Worm (Caenorhabditis elegans): ENCODE measurements around the gene CC8.2.

Gene CC8.2

DNA sequence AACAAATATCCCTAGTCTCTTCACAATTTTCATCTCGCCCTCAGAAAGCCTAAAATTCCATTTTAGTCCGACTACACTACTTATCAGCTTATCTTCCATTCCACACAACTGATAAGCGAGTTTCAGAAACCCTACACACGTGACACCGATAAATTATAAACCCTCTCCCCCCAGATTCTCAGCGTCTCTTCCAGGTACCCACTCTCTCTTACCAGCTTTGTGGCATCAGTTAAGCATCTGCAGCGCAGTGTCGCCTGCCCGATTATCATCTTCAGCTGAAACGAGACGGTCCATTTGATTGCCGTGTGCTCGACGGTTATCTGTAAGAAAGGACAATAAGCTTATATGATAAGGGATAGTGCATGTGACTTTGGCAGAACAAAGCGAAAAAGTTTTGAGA is 36.6 kb downstream of the CC8.2 start (continued):
- peak; percentile 47 for TF ChIP-seq F22D6.2 (tag; optimal IDR thresholded peaks at IDR 0.05)
- TF ChIP-seq lir-1 (GFP tag; conservative IDR thresholded peaks at IDR 0.05), result no peak
- TF ChIP-seq hmg-20 (GFP tag; IDR thresholded peaks at IDR 0.05), result no peak
- TF ChIP-seq hrde-1 (tag; optimal IDR thresholded peaks at IDR 0.05; ENCODE audit: borderline replicate concordance), result no peak
- TF ChIP-seq tbp1 (GFP tag; optimal IDR thresholded peaks at IDR 0.05), result peak; percentile 50
- no peak for TF ChIP-seq somi-1 (GFP tag; optimal IDR thresholded peaks at IDR 0.05)
- no peak for TF ChIP-seq ztf-6 (GFP tag; IDR thresholded peaks at IDR 0.05)
- TF ChIP-seq nhr-27 (tag; optimal IDR thresholded peaks at IDR 0.05), result no peak
- TF ChIP-seq egl-44 (GFP tag; IDR thresholded peaks at IDR 0.05), result peak; percentile 55; the same call in 1 of the 2 replicates
- TF ChIP-seq nhr-90 (tag; optimal IDR thresholded peaks at IDR 0.05), result peak; percentile 76
- no peak for TF ChIP-seq Y67H2A.10 (GFP tag; conservative IDR thresholded peaks at IDR 0.05)
- TF ChIP-seq ceh-79 (tag; optimal IDR thresholded peaks at IDR 0.05), result no peak
- peak; percentile 95 for TF ChIP-seq nhr-80 (tag; optimal IDR thresholded peaks at IDR 0.05)
- TF ChIP-seq madf-8 (GFP tag; conservative IDR thresholded peaks at IDR 0.05), result no peak
- TF ChIP-seq T07F8.4 (tag; optimal IDR thresholded peaks at IDR 0.05), result no peak
- TF ChIP-seq tlf-1 (GFP tag; optimal IDR thresholded peaks at IDR 0.05), result peak; percentile 82
- TF ChIP-seq rec-8 (tag; optimal IDR thresholded peaks at IDR 0.05), result no peak
- no peak for TF ChIP-seq F52B5.7 (tag; optimal IDR thresholded peaks at IDR 0.05)
- no peak for TF ChIP-seq cebp-1 (GFP tag; IDR thresholded peaks at IDR 0.05)
- TF ChIP-seq cebp-1 (tag; optimal IDR thresholded peaks at IDR 0.05), result peak; percentile 61
- peak; percentile 42 for TF ChIP-seq madf-10 (tag; optimal IDR thresholded peaks at IDR 0.05)
- no peak for TF ChIP-seq dpl-1 (GFP tag; optimal IDR thresholded peaks at IDR 0.05)
- 0 out of 2 replicates have a peak, but pooled peaks have one; percentile 53 for TF ChIP-seq K11D2.4 (GFP tag; IDR thresholded peaks at IDR 0.05)
- TF ChIP-seq lin-54 (GFP tag; optimal IDR thresholded peaks at IDR 0.05), result peak; percentile 32
- TF ChIP-seq lsl-1 (GFP tag; optimal IDR thresholded peaks at IDR 0.05), result no peak
- no peak for TF ChIP-seq snpc-1.1 (tag; optimal IDR thresholded peaks at IDR 0.05; ENCODE audit: insufficient read depth)
- no peak for TF ChIP-seq F57A8.1 (GFP tag; optimal IDR thresholded peaks at IDR 0.05)
- no peak for TF ChIP-seq Y95B8A.8 (GFP tag; IDR thresholded peaks at IDR 0.05)
- no peak for TF ChIP-seq lin-35 (GFP tag; optimal IDR thresholded peaks at IDR 0.05)
- peak; percentile 44 for TF ChIP-seq sptf-2 (GFP tag; optimal IDR thresholded peaks at IDR 0.05)
- TF ChIP-seq chd-7 (tag; optimal IDR thresholded peaks at IDR 0.05), result peak; percentile 59
- peak; percentile 53 for TF ChIP-seq atf-7 (tag; optimal IDR thresholded peaks at IDR 0.05)
- no peak for TF ChIP-seq ceh-58 (GFP tag; IDR thresholded peaks at IDR 0.05)
- no peak for TF ChIP-seq K12H6.12 (tag; optimal IDR thresholded peaks at IDR 0.05)
- peak; percentile 38; the same call in 1 of the 2 replicates for TF ChIP-seq let-526 (GFP tag; IDR thresholded peaks at IDR 0.05)
- TF ChIP-seq hlh-12 (tag; optimal IDR thresholded peaks at IDR 0.05), result no peak
- TF ChIP-seq aptf-3 (GFP tag; IDR thresholded peaks at IDR 0.05), result no peak
- peak; percentile 52 for TF ChIP-seq pha-4 (tag; optimal IDR thresholded peaks at IDR 0.05)
- TF ChIP-seq mcd-1 (GFP tag; IDR thresholded peaks at IDR 0.05), result peak; percentile 36; the same call in 1 of the 2 replicates

DNA sequence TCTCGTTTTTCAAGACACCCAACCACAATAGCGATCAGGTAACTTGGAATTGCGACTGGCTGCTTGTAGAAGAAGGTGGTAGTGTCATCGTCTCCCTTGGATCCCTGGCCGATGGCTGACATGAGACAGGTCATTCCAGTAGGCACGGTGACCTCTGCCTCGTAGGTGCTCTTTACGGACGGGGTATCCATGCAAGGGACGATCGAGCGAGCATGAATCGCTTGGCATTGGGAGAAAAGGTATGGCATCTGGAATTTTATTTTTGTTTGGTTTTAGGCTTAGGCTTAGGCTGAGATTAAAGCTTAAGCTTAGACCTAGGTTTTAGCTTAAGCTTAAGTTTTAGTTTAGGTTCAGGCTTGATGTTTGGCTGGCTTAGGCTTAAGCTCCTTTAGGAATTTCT is 37.5 kb downstream of the CC8.2 start:
- no peak for TF ChIP-seq ztf-3 (GFP tag; optimal IDR thresholded peaks at IDR 0.05)
- no peak for TF ChIP-seq let-526 (GFP tag; IDR thresholded peaks at IDR 0.05)
- no peak for TF ChIP-seq somi-1 (GFP tag; optimal IDR thresholded peaks at IDR 0.05)
- no peak for TF ChIP-seq egl-18 (GFP tag; IDR thresholded peaks at IDR 0.05)
- TF ChIP-seq lsl-1 (GFP tag; optimal IDR thresholded peaks at IDR 0.05), result no peak
- TF ChIP-seq lin-35 (GFP tag; optimal IDR thresholded peaks at IDR 0.05), result no peak
- no peak for TF ChIP-seq nhr-90 (tag; optimal IDR thresholded peaks at IDR 0.05)
- no peak for TF ChIP-seq hlh-12 (tag; optimal IDR thresholded peaks at IDR 0.05)
- no peak for TF ChIP-seq B0019.2 (GFP tag; conservative IDR thresholded peaks at IDR 0.05)
- TF ChIP-seq chd-7 (tag; optimal IDR thresholded peaks at IDR 0.05), result no peak
- no peak for TF ChIP-seq lir-1 (GFP tag; conservative IDR thresholded peaks at IDR 0.05)
- TF ChIP-seq hrde-1 (tag; optimal IDR thresholded peaks at IDR 0.05; ENCODE audit: borderline replicate concordance), result no peak
- TF ChIP-seq F22D6.2 (tag; optimal IDR thresholded peaks at IDR 0.05), result no peak
- no peak for TF ChIP-seq nhr-120 (GFP tag; IDR thresholded peaks at IDR 0.05)
- TF ChIP-seq nhr-80 (tag; optimal IDR thresholded peaks at IDR 0.05), result no peak

Measured in whole organism, young adult.